Worm (Caenorhabditis elegans): Measurements from ENCODE around the gene C26E1.1.

C26E1.1 gene

DNA sequence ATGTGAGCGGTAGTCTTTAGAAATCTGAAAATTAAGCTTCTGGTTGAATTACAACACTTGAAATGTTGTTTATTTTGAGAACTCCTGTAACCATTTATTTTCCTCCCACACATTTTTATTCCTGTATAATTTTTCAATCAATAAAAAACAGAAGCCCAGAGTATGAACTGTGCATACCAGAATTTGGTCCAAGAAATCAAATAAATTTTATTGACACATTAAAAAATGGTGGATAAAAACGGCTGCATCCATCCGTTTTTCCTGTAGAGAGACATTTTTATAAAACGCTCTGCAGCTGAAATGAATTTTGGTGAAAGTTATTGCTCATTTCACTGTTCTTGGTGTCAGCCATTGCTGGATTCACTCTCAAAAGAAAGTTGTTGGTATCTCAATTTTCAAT lies at the start of gene C26E1.1:
Gene C26E1.1 (plus strand): TSS at position 301 of the 400 bp plus-strand sequence.
- TF ChIP-seq him-1 (tag; optimal IDR thresholded peaks at IDR 0.05), result no peak
- no peak for TF ChIP-seq W03F9.2 (tag; optimal IDR thresholded peaks at IDR 0.05)
- TF ChIP-seq dao-5 (tag; optimal IDR thresholded peaks at IDR 0.05), result no peak

DNA sequence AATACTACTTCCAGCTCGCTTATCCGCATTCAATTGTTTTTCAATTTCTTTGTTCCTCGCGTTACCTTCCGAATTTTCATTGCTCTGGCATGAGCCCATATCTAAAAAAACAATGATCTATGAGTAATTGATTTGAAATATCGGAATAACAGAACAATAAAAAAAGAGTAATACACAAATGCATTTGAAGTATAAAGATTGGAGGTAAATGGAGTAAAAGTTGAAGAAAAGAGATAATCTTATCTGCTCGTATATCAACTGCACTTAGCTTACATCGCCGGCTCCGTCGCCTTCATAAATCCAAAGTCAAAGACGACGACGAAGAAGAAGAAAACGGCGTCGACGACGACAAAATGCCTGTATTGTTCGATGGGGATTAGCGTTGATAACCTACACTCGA lies 47.9 kb upstream of the C26E1.1 start, which contains the start of gene odr-3:
Gene odr-3 (minus strand): TSS at position 101 of the 400 bp plus-strand sequence.
- TF ChIP-seq him-1 (tag; optimal IDR thresholded peaks at IDR 0.05) (no peak), W03F9.2 (tag; optimal IDR thresholded peaks at IDR 0.05) (no peak), dao-5 (tag; optimal IDR thresholded peaks at IDR 0.05) (no peak)

DNA sequence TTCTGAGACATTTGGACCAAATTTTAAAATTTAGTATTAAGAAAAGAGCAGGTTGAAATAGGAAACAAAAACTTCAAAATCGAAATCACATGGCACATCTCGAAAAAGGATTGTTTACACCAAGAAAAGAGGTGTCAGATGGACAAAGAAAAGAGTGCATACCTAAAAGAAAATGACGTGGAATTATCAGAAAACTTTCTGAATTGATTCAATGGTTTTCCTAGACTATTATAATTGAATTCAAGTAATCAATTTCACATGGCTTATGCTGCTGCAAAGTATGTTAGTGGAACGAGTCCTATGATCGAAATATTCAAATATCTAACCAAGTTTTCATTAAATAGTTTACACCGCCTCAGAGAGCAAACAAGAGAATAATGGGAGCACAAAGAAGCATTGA lies 44.5 kb upstream of the C26E1.1 start:
- TF ChIP-seq W03F9.2 (tag; optimal IDR thresholded peaks at IDR 0.05) (no peak), him-1 (tag; optimal IDR thresholded peaks at IDR 0.05) (no peak), dao-5 (tag; optimal IDR thresholded peaks at IDR 0.05) (no peak)

DNA sequence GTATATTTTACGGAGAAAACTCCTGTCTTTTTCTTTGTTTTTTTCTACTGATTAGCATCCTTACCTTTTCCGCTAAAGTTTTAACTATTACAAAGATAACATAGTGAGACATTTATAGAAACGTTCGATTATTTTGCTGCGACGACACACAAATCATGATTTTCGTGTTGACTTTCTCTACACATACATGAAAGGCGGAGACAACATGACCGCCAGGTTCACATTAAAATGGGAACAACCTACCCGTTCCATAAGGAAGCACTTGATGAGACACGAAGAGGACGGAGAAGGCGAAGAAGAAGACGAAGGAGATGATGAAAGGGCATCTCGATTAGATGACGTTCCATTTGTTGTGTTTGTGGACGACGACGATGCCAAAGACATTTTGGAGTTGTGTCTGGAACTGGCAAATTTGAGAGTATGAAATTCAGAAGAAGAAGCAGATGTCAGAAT lies 38.4 kb upstream of the C26E1.1 start, which contains the start of gene C34D1.4:
Gene C34D1.4 (minus strand): TSS at position 403 of the 453 bp plus-strand sequence.
- TF ChIP-seq W03F9.2 (tag; optimal IDR thresholded peaks at IDR 0.05) (no peak), dao-5 (tag; optimal IDR thresholded peaks at IDR 0.05) (no peak), him-1 (tag; optimal IDR thresholded peaks at IDR 0.05) (no peak)

DNA sequence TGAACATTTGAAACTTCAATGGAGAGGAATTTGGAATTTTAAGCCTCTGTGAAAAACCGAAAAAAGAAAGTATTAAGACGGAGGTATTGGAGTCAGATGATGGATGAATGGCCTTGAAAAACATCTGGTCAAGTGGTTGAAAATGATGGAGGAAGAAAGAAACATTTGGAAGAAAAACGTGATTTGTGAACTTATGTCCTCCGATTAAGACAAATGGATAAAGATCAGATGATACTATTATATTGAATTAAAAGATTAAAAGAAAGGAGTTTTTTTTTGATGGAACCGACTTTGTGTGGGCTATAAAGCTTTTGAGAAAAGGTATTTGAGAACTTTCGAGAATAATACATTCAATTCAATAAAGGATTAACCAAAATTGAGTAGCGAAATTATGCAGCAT lies 37.8 kb upstream of the C26E1.1 start:
- no peak for TF ChIP-seq dao-5 (tag; optimal IDR thresholded peaks at IDR 0.05)
- no peak for TF ChIP-seq him-1 (tag; optimal IDR thresholded peaks at IDR 0.05)
- TF ChIP-seq W03F9.2 (tag; optimal IDR thresholded peaks at IDR 0.05), result no peak

DNA sequence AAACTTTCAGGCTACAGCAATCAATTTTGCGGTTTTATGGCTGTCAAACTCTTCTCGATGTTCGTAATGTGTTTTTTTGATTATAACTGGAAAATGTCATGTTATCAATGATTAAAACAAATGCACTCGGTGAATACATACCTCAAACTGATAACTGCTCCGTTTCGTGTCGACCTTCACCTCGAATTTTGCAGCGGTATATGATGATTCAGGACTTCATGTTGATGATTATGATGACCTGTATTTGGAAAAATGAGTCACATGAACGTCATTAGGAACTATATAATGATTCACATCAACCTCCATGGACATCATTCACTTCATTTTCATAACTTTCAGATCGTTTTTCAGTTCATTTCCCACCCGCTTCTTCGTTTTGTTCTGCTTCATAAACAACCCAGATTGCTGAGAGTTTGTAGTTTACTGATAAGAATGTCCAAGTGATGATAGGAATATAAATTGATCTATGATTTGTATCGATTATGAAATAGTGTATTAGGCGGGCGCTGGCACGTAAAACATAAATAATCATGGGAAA lies 34.5 kb upstream of the C26E1.1 start:
- TF ChIP-seq dao-5 (tag; optimal IDR thresholded peaks at IDR 0.05) (no peak), him-1 (tag; optimal IDR thresholded peaks at IDR 0.05) (no peak), W03F9.2 (tag; optimal IDR thresholded peaks at IDR 0.05) (no peak)

DNA sequence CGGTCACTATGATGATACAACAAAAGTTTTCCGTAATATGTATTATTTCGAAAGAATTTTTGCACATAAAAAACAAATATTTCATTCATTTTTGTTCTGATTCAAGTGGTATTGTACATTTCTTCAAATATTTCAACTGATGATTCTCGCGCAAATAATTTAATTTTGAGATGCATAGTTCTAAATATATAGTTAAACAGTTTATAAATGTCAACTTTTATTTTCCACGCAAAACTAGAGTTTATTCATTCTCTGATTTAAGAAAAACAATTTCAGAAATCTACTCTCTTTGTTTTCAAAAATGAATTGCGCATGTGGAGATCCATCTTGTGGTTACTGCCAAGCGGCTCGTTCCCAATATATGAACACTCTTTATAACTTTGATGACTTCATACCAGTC lies 33.1 kb upstream of the C26E1.1 start, which contains the start of gene zip-5:
Gene zip-5 (plus strand): TSS at position 301 of the 400 bp plus-strand sequence.
- TF ChIP-seq W03F9.2 (tag; optimal IDR thresholded peaks at IDR 0.05) (no peak), dao-5 (tag; optimal IDR thresholded peaks at IDR 0.05) (no peak), him-1 (tag; optimal IDR thresholded peaks at IDR 0.05) (no peak)

DNA sequence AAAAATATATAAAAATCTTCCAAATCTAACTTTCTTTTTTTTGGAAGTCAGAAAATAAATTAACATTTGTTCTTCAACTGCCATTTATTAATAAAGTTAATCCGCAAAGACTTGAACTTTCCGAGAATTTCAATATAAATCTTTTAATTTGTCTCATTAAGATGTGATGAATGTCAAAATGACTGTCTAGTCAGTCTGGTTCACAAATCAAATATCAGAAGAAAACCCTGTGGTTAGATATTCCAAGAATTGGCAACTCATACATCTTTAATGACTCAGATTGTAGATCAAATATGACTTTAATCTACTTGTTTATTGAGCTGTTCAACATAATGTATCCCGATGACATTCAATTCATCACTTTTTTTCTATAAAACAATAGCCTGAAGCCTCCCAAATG lies 31.7 kb upstream of the C26E1.1 start:
- TF ChIP-seq W03F9.2 (tag; optimal IDR thresholded peaks at IDR 0.05) (no peak), him-1 (tag; optimal IDR thresholded peaks at IDR 0.05) (no peak), dao-5 (tag; optimal IDR thresholded peaks at IDR 0.05) (no peak)

DNA sequence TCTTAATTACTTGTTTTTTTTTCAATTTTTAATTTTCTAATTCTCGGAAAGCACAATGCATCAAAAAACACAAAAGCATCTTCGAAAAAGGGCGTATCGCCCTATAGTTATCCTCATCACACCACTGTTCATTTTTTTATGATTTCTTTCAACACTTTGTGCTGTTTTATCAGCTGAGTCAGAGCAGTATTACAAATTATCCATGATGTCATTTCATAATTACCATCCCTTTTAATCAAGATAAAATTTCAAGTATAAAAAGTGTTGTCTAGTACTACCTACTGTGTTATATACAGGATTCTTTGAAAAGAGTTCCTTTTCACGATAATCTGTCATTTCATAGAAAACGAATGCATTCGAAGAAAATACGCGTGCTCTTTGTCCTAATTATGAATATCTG lies 30.7 kb upstream of the C26E1.1 start:
- TF ChIP-seq him-1 (tag; optimal IDR thresholded peaks at IDR 0.05), result no peak
- no peak for TF ChIP-seq W03F9.2 (tag; optimal IDR thresholded peaks at IDR 0.05)
- TF ChIP-seq dao-5 (tag; optimal IDR thresholded peaks at IDR 0.05), result no peak

DNA sequence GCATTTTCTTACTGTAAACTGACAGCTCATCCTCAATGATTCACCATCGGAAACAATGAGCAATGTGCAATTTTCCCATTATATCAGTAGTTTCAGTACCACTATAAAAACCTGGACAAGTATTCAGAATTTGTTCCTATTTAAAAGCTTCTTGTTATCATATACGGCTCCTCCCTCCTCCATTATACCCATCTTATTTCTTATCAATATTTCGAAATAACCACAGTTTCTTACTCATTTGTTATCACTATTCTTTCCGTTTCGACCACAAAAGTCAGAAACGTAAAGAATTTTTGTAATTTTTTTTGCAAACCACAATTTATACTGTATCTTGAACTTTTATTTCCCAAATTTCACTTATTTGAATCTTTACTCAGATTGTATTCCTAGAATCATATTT lies 29.3 kb upstream of the C26E1.1 start:
- no peak for TF ChIP-seq him-1 (tag; optimal IDR thresholded peaks at IDR 0.05)
- no peak for TF ChIP-seq dao-5 (tag; optimal IDR thresholded peaks at IDR 0.05)
- TF ChIP-seq W03F9.2 (tag; optimal IDR thresholded peaks at IDR 0.05), result no peak

DNA sequence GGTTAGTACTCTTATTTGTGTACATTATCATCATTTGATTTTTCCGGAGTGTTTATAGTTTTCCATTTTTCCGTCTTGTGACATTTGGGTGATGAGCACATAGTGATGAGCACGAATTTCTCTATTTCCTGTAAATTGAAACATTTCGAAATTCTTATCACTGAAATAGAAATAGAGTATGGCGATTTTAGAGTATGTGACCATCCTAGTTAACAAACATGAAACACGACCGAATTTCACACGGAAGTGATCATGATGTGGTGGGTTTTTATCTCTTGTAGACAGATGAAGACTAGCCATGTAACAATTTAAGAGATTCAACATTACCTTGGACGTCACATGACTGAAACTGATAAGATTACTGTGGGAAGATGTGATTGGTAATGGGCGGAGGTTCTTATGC lies 28.1 kb upstream of the C26E1.1 start:
- TF ChIP-seq W03F9.2 (tag; optimal IDR thresholded peaks at IDR 0.05) (no peak), dao-5 (tag; optimal IDR thresholded peaks at IDR 0.05) (no peak), him-1 (tag; optimal IDR thresholded peaks at IDR 0.05) (no peak)

DNA sequence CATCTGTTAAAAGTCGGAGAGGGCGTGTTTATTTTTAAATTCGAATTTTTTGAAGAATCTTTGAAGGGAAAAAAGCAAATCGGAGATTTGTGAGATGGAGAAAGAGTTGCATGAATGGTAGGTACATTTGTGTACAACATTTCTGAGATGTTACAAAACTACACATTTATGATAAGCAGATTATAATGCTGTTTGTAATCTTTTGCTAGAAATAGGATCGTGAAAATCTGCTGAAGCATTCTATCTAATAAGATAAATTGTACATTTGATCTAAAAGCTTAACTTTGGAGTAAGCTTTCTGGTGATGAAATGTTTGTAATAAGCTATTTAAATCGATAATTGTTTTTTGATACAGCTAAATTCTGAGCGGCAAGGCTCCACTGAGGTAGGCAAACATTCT lies 25.0 kb upstream of the C26E1.1 start:
- TF ChIP-seq W03F9.2 (tag; optimal IDR thresholded peaks at IDR 0.05), result no peak
- no peak for TF ChIP-seq dao-5 (tag; optimal IDR thresholded peaks at IDR 0.05)
- TF ChIP-seq him-1 (tag; optimal IDR thresholded peaks at IDR 0.05), result no peak

DNA sequence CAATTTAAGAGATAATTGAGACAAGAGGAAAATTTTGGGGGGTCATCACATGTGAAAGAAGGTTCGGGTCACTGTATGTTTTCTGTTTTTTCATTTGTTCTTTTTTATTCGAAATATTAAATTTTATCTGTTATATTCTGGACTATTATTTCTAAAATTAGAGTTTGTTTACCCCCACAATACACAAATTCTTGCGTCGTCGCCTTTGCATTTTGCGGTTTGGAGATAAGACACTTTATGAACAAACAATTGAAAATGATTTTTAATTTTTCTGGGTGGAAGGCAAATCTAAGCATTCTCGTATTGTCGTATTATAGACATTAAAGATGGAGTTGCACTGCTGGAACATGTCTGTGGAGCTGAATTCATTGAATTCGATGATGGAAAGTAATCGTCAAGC lies 24.0 kb upstream of the C26E1.1 start:
- TF ChIP-seq W03F9.2 (tag; optimal IDR thresholded peaks at IDR 0.05) (no peak), him-1 (tag; optimal IDR thresholded peaks at IDR 0.05) (no peak), dao-5 (tag; optimal IDR thresholded peaks at IDR 0.05) (no peak)

DNA sequence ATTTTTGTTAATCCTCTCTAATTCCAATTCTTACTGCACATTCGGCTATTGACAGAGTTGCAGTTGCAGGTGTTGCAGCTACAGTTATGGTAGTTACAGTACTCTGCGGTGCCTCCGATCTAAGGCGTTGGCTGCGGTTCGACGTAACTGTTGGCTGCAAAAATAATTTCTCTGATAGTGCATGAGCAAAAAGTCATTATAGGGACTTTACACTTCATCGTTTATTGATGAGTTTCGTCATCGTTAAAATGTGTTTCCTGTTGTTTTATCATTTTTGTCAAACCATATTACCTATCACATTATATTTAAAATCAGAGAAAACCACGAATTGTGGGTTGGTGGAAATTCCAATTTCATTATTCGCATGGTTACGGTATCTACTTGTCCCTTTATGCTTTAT lies 22.7 kb upstream of the C26E1.1 start:
- no peak for TF ChIP-seq W03F9.2 (tag; optimal IDR thresholded peaks at IDR 0.05)
- TF ChIP-seq dao-5 (tag; optimal IDR thresholded peaks at IDR 0.05), result no peak
- no peak for TF ChIP-seq him-1 (tag; optimal IDR thresholded peaks at IDR 0.05)

DNA sequence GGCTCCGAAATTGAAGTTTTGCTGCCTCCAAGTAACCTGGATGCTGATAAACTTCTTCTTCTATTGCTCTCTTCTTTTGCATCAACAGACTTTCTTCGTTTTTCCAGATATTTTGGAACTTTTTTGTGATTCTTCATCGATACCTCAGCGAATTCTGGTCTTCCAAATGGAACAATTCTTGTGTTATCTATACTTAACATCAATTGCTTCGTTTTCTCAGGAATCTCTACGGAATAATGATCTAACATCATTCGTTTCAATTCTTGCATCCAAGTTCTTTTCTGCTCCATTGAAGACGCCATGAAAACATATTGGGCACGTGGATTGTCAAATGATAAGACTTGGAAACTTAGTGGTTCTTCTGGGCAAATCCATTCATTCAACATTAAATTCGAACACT lies 21.4 kb upstream of the C26E1.1 start, which contains the start of gene F32F2.4:
Gene F32F2.4 (plus strand): TSS at position 301 of the 400 bp plus-strand sequence.
- TF ChIP-seq dao-5 (tag; optimal IDR thresholded peaks at IDR 0.05), result no peak
